Worm (Caenorhabditis elegans): ENCODE data around the gene gon-1.

DNA sequence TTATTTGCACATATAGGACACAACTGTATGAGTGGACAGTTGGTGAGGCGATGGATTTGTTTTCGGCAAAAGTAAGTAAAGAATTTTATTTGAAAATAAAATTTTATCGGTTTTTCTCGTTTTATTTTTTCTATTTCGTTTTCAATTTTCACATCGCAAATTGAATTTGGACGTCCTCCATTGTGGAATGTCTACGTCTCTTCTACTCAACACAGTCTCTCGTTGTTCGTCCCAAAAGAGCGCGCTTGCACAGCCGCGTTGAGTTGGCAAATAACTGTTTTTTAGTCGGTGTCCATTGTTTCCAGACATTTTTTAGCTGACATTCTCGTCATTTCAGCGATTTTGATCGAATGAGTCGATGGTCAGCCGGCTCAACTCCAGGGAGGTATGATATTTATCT lies 54.0 kb downstream of the gon-1 start:
- no peak for TF ChIP-seq nhr-41 (GFP tag; IDR thresholded peaks at IDR 0.05)
- TF ChIP-seq unc-62 (GFP tag; optimal IDR thresholded peaks at IDR 0.05 in 1 of 2) = no peak
- TF ChIP-seq unc-62 (tag; optimal IDR thresholded peaks at IDR 0.05) = no peak
- no peak for TF ChIP-seq ZK546.5 (tag; optimal IDR thresholded peaks at IDR 0.05)
- TF ChIP-seq zfp-2 (tag; optimal IDR thresholded peaks at IDR 0.05) = no peak
- TF ChIP-seq aly-2 (tag; optimal IDR thresholded peaks at IDR 0.05) = no peak
- no peak for TF ChIP-seq mep-1 (tag; optimal IDR thresholded peaks at IDR 0.05)
- TF ChIP-seq hlh-11 (tag; optimal IDR thresholded peaks at IDR 0.05) = no peak
